Worm (Caenorhabditis elegans): ENCODE measurements around the gene Y45G12B.3.

Gene Y45G12B.3

DNA sequence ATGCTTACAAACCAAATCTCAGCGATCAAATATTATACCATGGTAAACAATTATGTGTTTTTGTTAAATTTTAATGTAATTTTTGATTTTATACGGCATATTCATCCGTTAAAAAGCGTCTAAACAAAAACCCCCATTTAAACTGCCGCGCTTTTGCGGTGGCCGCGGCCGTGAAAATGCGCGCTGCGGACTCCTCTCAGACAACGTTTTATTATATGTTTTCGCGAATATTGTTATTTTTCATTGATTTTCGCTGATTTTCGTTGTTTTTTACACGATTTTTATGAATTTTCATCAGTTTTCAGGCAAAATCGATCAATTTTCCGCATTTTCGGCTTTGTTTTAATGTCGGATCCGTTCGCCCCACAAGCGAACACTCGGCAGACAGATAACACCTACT lies 57.5 kb downstream of the Y45G12B.3 start, which contains the start of gene W02H5.19:
TSS of gene W02H5.19 (plus strand) at position 346 of the 400 bp plus-strand sequence.
- TF ChIP-seq dmd-4 (tag; optimal IDR thresholded peaks at IDR 0.05) (no peak), snpc-4 (tag; optimal IDR thresholded peaks at IDR 0.05) (peak; percentile 0), zag-1 (tag; optimal IDR thresholded peaks at IDR 0.05) (no peak), alr-1 (tag; optimal IDR thresholded peaks at IDR 0.05) (no peak), ZK546.5 (tag; optimal IDR thresholded peaks at IDR 0.05) (peak; percentile 18), R02D3.7 (tag; optimal IDR thresholded peaks at IDR 0.05) (peak; percentile 43), C34F6.9 (tag; optimal IDR thresholded peaks at IDR 0.05) (peak; percentile 71), lin-11 (tag; optimal IDR thresholded peaks at IDR 0.05) (peak; percentile 79), ztf-4 (tag; optimal IDR thresholded peaks at IDR 0.05) (peak; percentile 41), F13H6.1 (tag; optimal IDR thresholded peaks at IDR 0.05) (peak; percentile 86), nhr-11 (tag; optimal IDR thresholded peaks at IDR 0.05) (no peak), ztf-1 (GFP tag; conservative IDR thresholded peaks at IDR 0.05) (0 out of 2 replicates have a peak, but pooled peaks have one; percentile 85), nhr-77 (tag; optimal IDR thresholded peaks at IDR 0.05) (no peak), sem-4 (tag; optimal IDR thresholded peaks at IDR 0.05) (no peak), nhr-237 (tag; optimal IDR thresholded peaks at IDR 0.05) (no peak), nhr-25 (tag; optimal IDR thresholded peaks at IDR 0.05) (peak; percentile 68), lin-13 (GFP tag; optimal IDR thresholded peaks at IDR 0.05) (peak; percentile 85), crh-2 (tag; optimal IDR thresholded peaks at IDR 0.05) (peak; percentile 86), ceh-82 (tag; optimal IDR thresholded peaks at IDR 0.05) (no peak), ztf-11 (tag; optimal IDR thresholded peaks at IDR 0.05) (no peak), unc-55 (GFP tag; optimal IDR thresholded peaks at IDR 0.05) (peak; percentile 78), ceh-16 (tag; optimal IDR thresholded peaks at IDR 0.05) (peak; percentile 25), nhr-10 (tag; optimal IDR thresholded peaks at IDR 0.05) (peak; percentile 24), peb-1 (tag; optimal IDR thresholded peaks at IDR 0.05) (no peak), elt-3 (tag; optimal IDR thresholded peaks at IDR 0.05) (no peak), gmeb-1 (tag; optimal IDR thresholded peaks at IDR 0.05) (peak; percentile 98), sma-9 (GFP tag; optimal IDR thresholded peaks at IDR 0.05) (peak; percentile 96), sma-9 (tag; optimal IDR thresholded peaks at IDR 0.05) (no peak), nhr-6 (tag; optimal IDR thresholded peaks at IDR 0.05) (peak; percentile 10), mab-5 (tag; optimal IDR thresholded peaks at IDR 0.05) (peak; percentile 63), egl-27 (tag; optimal IDR thresholded peaks at IDR 0.05) (no peak), Y55F3AM.14 (GFP tag; optimal IDR thresholded peaks at IDR 0.05) (no peak), sma-3 (GFP tag; optimal IDR thresholded peaks at IDR 0.05) (peak; percentile 93), blmp-1 (tag; optimal IDR thresholded peaks at IDR 0.05; ENCODE audit: insufficient read depth) (no peak), aly-2 (tag; optimal IDR thresholded peaks at IDR 0.05) (no peak), nhr-129 (tag; optimal IDR thresholded peaks at IDR 0.05) (peak; percentile 6), nhr-21 (tag; optimal IDR thresholded peaks at IDR 0.05) (peak; percentile 61), fos-1 (tag; optimal IDR thresholded peaks at IDR 0.05) (peak; percentile 31), lsy-2 (tag; optimal IDR thresholded peaks at IDR 0.05) (peak; percentile 82 to 87), skn-1 (tag; optimal IDR thresholded peaks at IDR 0.05) (no peak), lin-39 (tag; optimal IDR thresholded peaks at IDR 0.05) (no peak)
